Worm (Caenorhabditis elegans): ENCODE data around the gene best-6.

DNA sequence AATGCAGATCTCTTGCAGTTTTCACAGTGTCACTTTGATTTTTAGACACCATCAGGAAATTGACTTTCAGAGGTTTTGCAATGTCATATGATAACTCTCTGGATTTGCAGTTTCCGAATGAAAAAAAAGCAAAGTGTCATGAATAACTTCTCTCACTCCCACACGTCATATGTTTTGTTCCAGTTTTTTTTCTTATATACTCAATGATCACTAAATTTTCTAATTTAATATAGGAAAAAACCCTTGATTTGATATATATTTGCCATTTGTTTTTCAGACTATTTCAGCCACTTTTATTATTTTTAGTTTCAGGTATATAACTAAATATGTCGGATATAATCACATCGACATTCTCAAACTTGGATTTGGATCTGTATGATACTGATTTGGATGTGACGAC lies 8.6 kb upstream of the best-6 start, which contains the start of gene C09B9.1:
- TF ChIP-seq nhr-237 (tag; optimal IDR thresholded peaks at IDR 0.05) (no peak), M03D4.4 (tag; optimal IDR thresholded peaks at IDR 0.05) (no peak), unc-62 (GFP tag; optimal IDR thresholded peaks at IDR 0.05) (no peak), nhr-76 (tag; optimal IDR thresholded peaks at IDR 0.05) (no peak), ztf-11 (tag; optimal IDR thresholded peaks at IDR 0.05) (no peak), mls-2 (tag; optimal IDR thresholded peaks at IDR 0.05) (no peak), blmp-1 (tag; optimal IDR thresholded peaks at IDR 0.05) (no peak), nhr-12 (tag; optimal IDR thresholded peaks at IDR 0.05) (no peak), ces-1 (GFP tag; optimal IDR thresholded peaks at IDR 0.05) (no peak), lin-13 (tag; optimal IDR thresholded peaks at IDR 0.05) (no peak), sptf-1 (tag; optimal IDR thresholded peaks at IDR 0.05) (no peak), mab-5 (tag; optimal IDR thresholded peaks at IDR 0.05) (no peak)
